Fruit fly (Drosophila melanogaster) whole organism, wandering third instar larva: Measurements from ENCODE around the gene obst-H.

Source experiments
- Abd-B ChIP-seq: fragments of >200 bp; optimal IDR thresholded peaks from 2 replicates; lab custom pipeline; 2017; ENCODE audit warnings: missing biosample characterization, missing genetic modification characterization
- CG32264 ChIP-seq: fragments of 200-800 bp; sonication (Bioruptor generic); optimal IDR thresholded peaks from 2 replicates; lab custom pipeline; 2016; ENCODE audit warnings: missing biosample characterization, missing genetic modification characterization
- CG9705 ChIP-seq: fragments of 200-800 bp; sonication (Bioruptor generic); optimal IDR thresholded peaks from 2 replicates; lab custom pipeline; 2018; ENCODE audit warnings: missing biosample characterization, mild to moderate bottlenecking, missing genetic modification characterization
- CrebA ChIP-seq: fragments of 200-800 bp; sonication (Bioruptor generic); optimal IDR thresholded peaks from 2 replicates; lab custom pipeline; 2016; ENCODE audit warnings: missing biosample characterization, mild to moderate bottlenecking, missing genetic modification characterization, borderline replicate concordance
- Dfd ChIP-seq: fragments of >200 bp; optimal IDR thresholded peaks from 2 replicates; lab custom pipeline; 2017; ENCODE audit warnings: missing biosample characterization, missing genetic modification characterization
- Dif ChIP-seq: fragments of 200-275, 200-300 bp; sonication (Bioruptor generic); optimal IDR thresholded peaks from 2 replicates; lab custom pipeline; 2018; ENCODE audit warnings: missing biosample characterization, missing genetic modification characterization; ENCODE audit not compliant: partially characterized antibody
- GATAd ChIP-seq: sonication (Bioruptor generic); optimal IDR thresholded peaks from 2 replicates; lab custom pipeline; 2016; ENCODE audit warnings: missing biosample characterization, missing genetic modification characterization
- HLH106 ChIP-seq: fragments of 200-800 bp; optimal IDR thresholded peaks from 3 replicates; lab custom pipeline; 2019; ENCODE audit warnings: missing biosample characterization, mild to moderate bottlenecking, missing genetic modification characterization, moderate library complexity
- Hnf4 ChIP-seq: fragments of 200-800 bp; sonication (Bioruptor generic); optimal IDR thresholded peaks from 2 replicates; lab custom pipeline; 2016; ENCODE audit warnings: missing biosample characterization, mild to moderate bottlenecking, missing genetic modification characterization
- Hr78 ChIP-seq: fragments of >200 bp; optimal IDR thresholded peaks from 2 replicates; lab custom pipeline; 2017; ENCODE audit warnings: missing biosample characterization, missing genetic modification characterization
- Hr83 ChIP-seq: fragments of 200-300 bp; sonication (Bioruptor generic); optimal IDR thresholded peaks from 2 replicates; lab custom pipeline; 2016; ENCODE audit warnings: missing biosample characterization, mild to moderate bottlenecking, missing genetic modification characterization, moderate library complexity; ENCODE audit not compliant: poor library complexity, severe bottlenecking
- Jra ChIP-seq: sonication (Bioruptor generic); optimal IDR thresholded peaks from 2 replicates; lab custom pipeline; 2016; ENCODE audit warnings: missing biosample characterization, missing genetic modification characterization
- Mio ChIP-seq: sonication (Bioruptor generic); optimal IDR thresholded peaks from 2 replicates; lab custom pipeline; 2016; ENCODE audit warnings: missing biosample characterization, missing genetic modification characterization
- Myc ChIP-seq: fragments of >200 bp; optimal IDR thresholded peaks from 2 replicates; lab custom pipeline; 2017
- N ChIP-seq: fragments of >200 bp; optimal IDR thresholded peaks from 2 replicates; lab custom pipeline; 2018; ENCODE audit warnings: missing biosample characterization, missing external identifiers, missing genetic modification characterization
- OdsH ChIP-seq: fragments of 200-800 bp; sonication (Bioruptor generic); optimal IDR thresholded peaks from 2 replicates; lab custom pipeline; 2016; ENCODE audit warnings: missing biosample characterization, mild to moderate bottlenecking, missing genetic modification characterization
- Rel ChIP-seq, 2 experiments: fragments of 200-800 bp; sonication (Bioruptor generic) in 1 of 2; optimal IDR thresholded peaks; 2 replicates in 1 of 2; 3 replicates in 1 of 2; lab custom pipeline; 2016 to 2019; ENCODE audit warnings: mild to moderate bottlenecking in 2 of 2, missing biosample characterization in 2 of 2, missing genetic modification characterization in 2 of 2, moderate library complexity in 1 of 2
- Sp1 ChIP-seq: fragments of 200-800 bp; sonication (Bioruptor generic); optimal IDR thresholded peaks from 3 replicates; lab custom pipeline; 2019; ENCODE audit warnings: missing biosample characterization, mild to moderate bottlenecking, missing genetic modification characterization, moderate library complexity
- Vsx2 ChIP-seq: fragments of 200-300, 225-300 bp; sonication (Bioruptor generic); optimal IDR thresholded peaks from 2 replicates; lab custom pipeline; 2018; ENCODE audit warnings: missing biosample characterization, missing genetic modification characterization; ENCODE audit not compliant: partially characterized antibody
- br ChIP-seq: fragments of 200-800 bp; sonication (Bioruptor generic); optimal IDR thresholded peaks from 2 replicates; lab custom pipeline; 2016; ENCODE audit warnings: missing biosample characterization, missing genetic modification characterization
- brk ChIP-seq: fragments of 200-800 bp; sonication (Bioruptor generic); optimal IDR thresholded peaks from 2 replicates; lab custom pipeline; 2016; ENCODE audit warnings: missing biosample characterization, mild to moderate bottlenecking, missing genetic modification characterization
- dl ChIP-seq, 2 experiments: fragments of 175-275, 200-275 bp in 1 of 2; fragments of 200-275 bp in 1 of 2; sonication (Bioruptor generic); optimal IDR thresholded peaks; lab custom pipeline; 2018; ENCODE audit warnings: mild to moderate bottlenecking in 2 of 2, missing biosample characterization in 2 of 2, missing genetic modification characterization in 2 of 2, moderate library complexity in 2 of 2; ENCODE audit not compliant: partially characterized antibody in 2 of 2, insufficient read depth in 1 of 2
- dmrt93B ChIP-seq: fragments of 200-800 bp; sonication (Bioruptor generic); optimal IDR thresholded peaks from 2 replicates; lab custom pipeline; 2018; ENCODE audit warnings: missing biosample characterization, mild to moderate bottlenecking, missing genetic modification characterization
- dsf ChIP-seq: sonication (Bioruptor generic); optimal IDR thresholded peaks from 2 replicates; lab custom pipeline; 2016; ENCODE audit warnings: missing biosample characterization, missing genetic modification characterization, borderline replicate concordance
- ey ChIP-seq: fragments of 200-800 bp; sonication (Bioruptor generic); optimal IDR thresholded peaks from 2 replicates; lab custom pipeline; 2016; ENCODE audit warnings: missing biosample characterization, missing genetic modification characterization
- foxo ChIP-seq, 2 experiments: fragments of 200-800 bp; sonication (Bioruptor generic); optimal IDR thresholded peaks; 2 replicates in 1 of 2; 3 replicates in 1 of 2; lab custom pipeline; 2016 to 2017; ENCODE audit warnings: missing biosample characterization in 2 of 2, missing genetic modification characterization in 2 of 2
- fru ChIP-seq: fragments of 200-800 bp; sonication (Bioruptor generic); optimal IDR thresholded peaks from 3 replicates; lab custom pipeline; 2016; ENCODE audit warnings: missing biosample characterization, mild to moderate bottlenecking, missing genetic modification characterization
- h ChIP-seq: fragments of 200-800 bp; sonication (Bioruptor generic); optimal IDR thresholded peaks from 3 replicates; lab custom pipeline; 2016; ENCODE audit warnings: missing biosample characterization, mild to moderate bottlenecking, missing genetic modification characterization
- jim ChIP-seq: fragments of 175-275, 200-325 bp; sonication (Bioruptor generic); optimal IDR thresholded peaks from 2 replicates; lab custom pipeline; 2016; ENCODE audit warnings: missing biosample characterization, mild to moderate bottlenecking, missing genetic modification characterization
- lola ChIP-seq: fragments of >200 bp; optimal IDR thresholded peaks from 2 replicates; lab custom pipeline; 2017; ENCODE audit warnings: missing biosample characterization, missing genetic modification characterization
- pan ChIP-seq: fragments of >200 bp; optimal IDR thresholded peaks from 2 replicates; lab custom pipeline; 2017
- psq ChIP-seq: fragments of 200-800 bp; sonication (Bioruptor generic); optimal IDR thresholded peaks from 3 replicates; lab custom pipeline; 2017; ENCODE audit warnings: missing biosample characterization, mild to moderate bottlenecking, missing genetic modification characterization, moderate library complexity
- rgr ChIP-seq: fragments of 200-800 bp; sonication (Bioruptor generic); optimal IDR thresholded peaks from 3 replicates; lab custom pipeline; 2016; ENCODE audit warnings: missing biosample characterization, mild to moderate bottlenecking, missing genetic modification characterization
- sage ChIP-seq: fragments of 200-800 bp; sonication (Bioruptor generic); optimal IDR thresholded peaks from 2 replicates; lab custom pipeline; 2016; ENCODE audit warnings: missing biosample characterization, mild to moderate bottlenecking, missing genetic modification characterization
- sv ChIP-seq: fragments of 200-800 bp; sonication (Bioruptor generic); optimal IDR thresholded peaks from 3 replicates; lab custom pipeline; 2016; ENCODE audit warnings: missing biosample characterization, missing genetic modification characterization
- tai ChIP-seq: sonication (Bioruptor generic); optimal IDR thresholded peaks from 2 replicates; lab custom pipeline; 2016; ENCODE audit warnings: missing biosample characterization, missing genetic modification characterization
- usp ChIP-seq: fragments of >200 bp; optimal IDR thresholded peaks from 2 replicates; lab custom pipeline; 2017; ENCODE audit warnings: missing biosample characterization, missing genetic modification characterization
- woc ChIP-seq: sonication (Bioruptor generic); optimal IDR thresholded peaks from 2 replicates; lab custom pipeline; 2016; ENCODE audit warnings: missing biosample characterization, mild to moderate bottlenecking, missing genetic modification characterization

The obst-H gene

dm6 chr3L:15534274-15535227 lies 5.5 kb upstream of the obst-H start (continued):
- TF ChIP-seq CrebA (peak; percentile 31), h (GFP tag; lab: Kevin White, UChicago) (peak; percentile 57), ey (peak; percentile 75), dsf (no peak), Myc (no peak), woc (peak; percentile 95), Dfd (GFP tag; lab: Kevin White, UChicago) (no peak), foxo (GFP tag; optimal IDR thresholded peaks at IDR 0.05; lab: Kevin White, UChicago) (peak; percentile 32 to 76), N (no peak), dmrt93B (GFP tag; lab: Kevin White, UChicago) (peak; percentile 78), OdsH (GFP tag; lab: Kevin White, UChicago) (peak; percentile 64), HLH106 (tag; lab: Kevin White, UChicago) (peak; percentile 77), brk (no peak), tai (GFP tag; lab: Kevin White, UChicago) (peak; percentile 75)
- TF ChIP-seq, all 38 proteins: peak for 22

- TF ChIP-seq CG32264 (GFP tag; lab: Kevin White, UChicago) (peak; percentile 55), ey (peak; percentile 93), Dfd (GFP tag; lab: Kevin White, UChicago) (no peak), Rel (GFP tag; optimal IDR thresholded peaks at IDR 0.05; lab: Kevin White, UChicago) (peak; percentile 45), Rel (tag; optimal IDR thresholded peaks at IDR 0.05; lab: Kevin White, UChicago) (peak; percentile 84), CrebA (peak; percentile 60), N (no peak), foxo (GFP tag; optimal IDR thresholded peaks at IDR 0.05; lab: Kevin White, UChicago) (peak; percentile 59 to 92), Jra (GFP tag; lab: Kevin White, UChicago) (peak; percentile 62), sage (GFP tag; lab: Kevin White, UChicago) (peak; percentile 76), h (GFP tag; lab: Kevin White, UChicago) (peak; percentile 93), br (GFP tag; lab: Kevin White, UChicago) (peak; percentile 92), usp (GFP tag; lab: Kevin White, UChicago) (no peak), OdsH (GFP tag; lab: Kevin White, UChicago) (peak; percentile 92), dmrt93B (GFP tag; lab: Kevin White, UChicago) (peak; percentile 84), Myc (no peak), fru (GFP tag; lab: Kevin White, UChicago) (peak; percentile 92), rgr (peak; percentile 89), Hr78 (GFP tag; lab: Kevin White, UChicago) (no peak), Hr83 (no peak), Mio (peak; percentile 23), Sp1 (GFP tag; lab: Kevin White, UChicago) (peak; percentile 86), brk (peak; percentile 8), sv (GFP tag; lab: Kevin White, UChicago) (no peak), Dif (GFP tag; lab: Kevin White, UChicago) (peak; percentile 1), woc (peak; percentile 93), pan (lab: Kevin White, UChicago) (no peak), jim (no peak), dl (GFP tag; optimal IDR thresholded peaks at IDR 0.05; lab: Kevin White, UChicago; ENCODE audit: insufficient read depth in 1 of 2, partially characterized antibody in 2 of 2) (no peak), lola (no peak), dsf (no peak), Abd-B (GFP tag; lab: Kevin White, UChicago) (no peak), HLH106 (tag; lab: Kevin White, UChicago) (peak; percentile 89), psq (peak; percentile 74), Hnf4 (GFP tag; lab: Kevin White, UChicago) (peak; percentile 63), Vsx2 (no peak), GATAd (no peak), CG9705 (GFP tag; lab: Kevin White, UChicago) (peak; percentile 65), tai (GFP tag; lab: Kevin White, UChicago) (peak; percentile 80)
- TF ChIP-seq, all 38 proteins: peak for 23
Measured at dm6 chr3L:15533402-15534129, 4.5 kb upstream of the obst-H start.
